Fruit fly (Drosophila melanogaster) whole organism, embryonic: Measurements from ENCODE around the gene wap.

ENCODE experiments used
- CG11247 ChIP-seq: fragments of 200-800 bp; sonication (Bioruptor generic); IDR thresholded peaks from 2 replicates; pipeline ENCODE4 v1.3.6; 2022; ENCODE audit warnings: missing biosample characterization, missing genetic modification characterization
- CG11560 ChIP-seq: fragments of 200-800 bp; sonication (Bioruptor generic); IDR thresholded peaks from 3 replicates; pipeline ENCODE4 v1.3.6; 2022; ENCODE audit warnings: missing biosample characterization, missing genetic modification characterization
- CG12744 ChIP-seq: fragments of 200-800 bp; sonication (Bioruptor generic); optimal IDR thresholded peaks from 2 replicates; lab custom pipeline; 2016; ENCODE audit warnings: missing biosample characterization, missing genetic modification characterization
- CG12769 ChIP-seq: fragments of 200-800 bp; sonication (Bioruptor generic); optimal IDR thresholded peaks from 2 replicates; lab custom pipeline; 2019; ENCODE audit warnings: missing biosample characterization, mild to moderate bottlenecking, missing genetic modification characterization, moderate library complexity
- CG13123 ChIP-seq: fragments of 200-800 bp; sonication (Bioruptor generic); optimal IDR thresholded peaks from 2 replicates; lab custom pipeline; 2016; ENCODE audit warnings: missing biosample characterization, missing genetic modification characterization
- CG14050 ChIP-seq: fragments of 200-800 bp; sonication (Bioruptor generic); IDR thresholded peaks from 3 replicates; pipeline ENCODE4 v1.3.6; 2022; ENCODE audit warnings: missing biosample characterization, missing genetic modification characterization
- CG14441 ChIP-seq: fragments of 200-800 bp; sonication (Bioruptor generic); IDR thresholded peaks from 2 replicates; pipeline ENCODE4 v1.3.6; 2022; ENCODE audit warnings: missing biosample characterization, missing genetic modification characterization
- CG14860 ChIP-seq: fragments of 200-800 bp; sonication (Bioruptor generic); IDR thresholded peaks from 3 replicates; pipeline ENCODE4 v1.3.6; 2022; ENCODE audit warnings: missing biosample characterization, missing genetic modification characterization; ENCODE audit not compliant: partially characterized antibody
- CG17186 ChIP-seq: fragments of 200-800 bp; sonication (Bioruptor generic); optimal IDR thresholded peaks from 3 replicates; lab custom pipeline; 2017; ENCODE audit warnings: missing biosample characterization, missing genetic modification reagents, missing genetic modification characterization
- CG18476 ChIP-seq: fragments of 200-800 bp; sonication (Bioruptor generic); optimal IDR thresholded peaks from 2 replicates; lab custom pipeline; 2016; ENCODE audit warnings: missing biosample characterization, mild to moderate bottlenecking, missing genetic modification characterization
- CG2120 ChIP-seq: fragments of 200-800 bp; sonication (Bioruptor generic); optimal IDR thresholded peaks from 3 replicates; lab custom pipeline; 2016; ENCODE audit warnings: missing biosample characterization, missing genetic modification characterization
- CG2712 ChIP-seq: fragments of 200-800 bp; optimal IDR thresholded peaks from 3 replicates; lab custom pipeline; 2019; ENCODE audit warnings: missing biosample characterization, mild to moderate bottlenecking, missing genetic modification characterization, moderate library complexity
- CG34376 ChIP-seq: fragments of 200-800 bp; sonication (Bioruptor generic); optimal IDR thresholded peaks from 2 replicates; lab custom pipeline; 2018; ENCODE audit warnings: missing biosample characterization, mild to moderate bottlenecking, missing genetic modification characterization
- CG3726 ChIP-seq: fragments of 200-800 bp; sonication (Bioruptor generic); IDR thresholded peaks from 3 replicates; pipeline ENCODE4, ENCODE4 v1.3.6; 2022; ENCODE audit warnings: missing biosample characterization, missing genetic modification characterization
- CG3847 ChIP-seq: fragments of 200-800 bp; sonication (Bioruptor generic); IDR thresholded peaks from 2 replicates; pipeline ENCODE4 v1.3.6; 2022; ENCODE audit warnings: missing biosample characterization, missing genetic modification characterization
- CG7271 ChIP-seq: fragments of 200-800 bp; sonication (Bioruptor generic); optimal IDR thresholded peaks from 2 replicates; lab custom pipeline; 2018; ENCODE audit warnings: missing biosample characterization, mild to moderate bottlenecking, missing genetic modification characterization, moderate library complexity
- CG7357 ChIP-seq: fragments of 200-800 bp; sonication (Bioruptor generic); IDR thresholded peaks from 3 replicates; pipeline ENCODE4 v1.3.6; 2022; ENCODE audit warnings: missing biosample characterization, missing genetic modification characterization
- CG7745 ChIP-seq: fragments of 200-800 bp; sonication (Bioruptor generic); optimal IDR thresholded peaks from 2 replicates; lab custom pipeline; 2018; ENCODE audit warnings: missing biosample characterization, mild to moderate bottlenecking, missing genetic modification characterization, moderate library complexity
- D19A ChIP-seq: fragments of 200-800 bp; optimal IDR thresholded peaks from 3 replicates; lab custom pipeline; 2019; ENCODE audit warnings: missing biosample characterization, mild to moderate bottlenecking, missing genetic modification characterization, moderate library complexity
- Doc2 ChIP-seq: fragments of 200-800 bp; sonication (Bioruptor generic); IDR thresholded peaks from 2 replicates; pipeline ENCODE4 v1.3.6; 2022; ENCODE audit warnings: missing biosample characterization, missing genetic modification characterization
- HLH4C ChIP-seq: fragments of 200-800 bp; sonication (Bioruptor generic); IDR thresholded peaks from 3 replicates; pipeline ENCODE4 v1.3.6; 2022; ENCODE audit warnings: missing biosample characterization, missing genetic modification characterization; ENCODE audit not compliant: partially characterized antibody
- Hey ChIP-seq: fragments of 200-800 bp; sonication (Bioruptor generic); optimal IDR thresholded peaks from 3 replicates; lab custom pipeline; 2018; ENCODE audit warnings: missing biosample characterization, mild to moderate bottlenecking, missing genetic modification characterization
- HmgZ ChIP-seq: fragments of 200-800 bp; sonication (Bioruptor generic); optimal IDR thresholded peaks from 2 replicates; lab custom pipeline; 2018; ENCODE audit warnings: missing biosample characterization, mild to moderate bottlenecking, missing genetic modification characterization
- NfI ChIP-seq: fragments of 200-800 bp; sonication (Bioruptor generic); optimal IDR thresholded peaks from 3 replicates; lab custom pipeline; 2018; ENCODE audit warnings: missing biosample characterization, mild to moderate bottlenecking, missing genetic modification characterization, moderate library complexity
- Pdp1 ChIP-seq, 2 experiments: fragments of 200-800 bp; sonication (Bioruptor generic); optimal IDR thresholded peaks; 3 replicates each; lab custom pipeline; 2016; ENCODE audit warnings: missing biosample characterization in 2 of 2, missing genetic modification characterization in 2 of 2, mild to moderate bottlenecking in 1 of 2, moderate library complexity in 1 of 2
- Poxn ChIP-seq: fragments of 200-800 bp; sonication (Bioruptor generic); IDR thresholded peaks from 2 replicates; pipeline ENCODE4 v1.3.6; 2022; ENCODE audit warnings: missing biosample characterization, missing genetic modification characterization
- Sry-δ ChIP-seq: fragments of 200-800 bp; sonication (Bioruptor generic); optimal IDR thresholded peaks from 2 replicates; lab custom pipeline; 2016; ENCODE audit warnings: missing biosample characterization, missing genetic modification characterization
- TFAM ChIP-seq: fragments of 200-800 bp; sonication (Bioruptor generic); optimal IDR thresholded peaks from 2 replicates; lab custom pipeline; 2017; ENCODE audit warnings: missing biosample characterization, missing genetic modification characterization, inconsistent platforms
- Vsx1 ChIP-seq: fragments of 200-800 bp; sonication (Bioruptor generic); optimal IDR thresholded peaks from 2 replicates; lab custom pipeline; 2017; ENCODE audit warnings: missing biosample characterization, mild to moderate bottlenecking, missing genetic modification characterization, missing genetic modification reagents
- Xbp1 ChIP-seq: fragments of 200-800 bp; sonication (Bioruptor generic); optimal IDR thresholded peaks from 3 replicates; lab custom pipeline; 2016; ENCODE audit warnings: missing biosample characterization, mild to moderate bottlenecking, missing genetic modification characterization
- bab2 ChIP-seq: fragments of 200-800 bp; sonication (Bioruptor generic); optimal IDR thresholded peaks from 2 replicates; lab custom pipeline; 2016; ENCODE audit warnings: missing biosample characterization, missing genetic modification characterization
- br ChIP-seq: fragments of >200 bp; optimal IDR thresholded peaks from 2 replicates; lab custom pipeline; 2017
- chinmo ChIP-seq: fragments of 200-800 bp; sonication (Bioruptor generic); IDR thresholded peaks from 4 replicates; pipeline ENCODE4 v1.3.6; 2022; ENCODE audit warnings: missing biosample characterization, missing genetic modification characterization; ENCODE audit not compliant: partially characterized antibody
- crp ChIP-seq, 2 experiments: fragments of 200-800 bp; sonication (Bioruptor generic); optimal IDR thresholded peaks; 2 replicates in 1 of 2; 3 replicates in 1 of 2; lab custom pipeline; 2017; ENCODE audit warnings: missing biosample characterization in 2 of 2, missing genetic modification characterization in 2 of 2, mild to moderate bottlenecking in 1 of 2, moderate library complexity in 1 of 2
- dan ChIP-seq: fragments of 200-800 bp; sonication (Bioruptor generic); IDR thresholded peaks from 2 replicates; pipeline ENCODE4 v1.3.6; 2022; ENCODE audit warnings: missing biosample characterization, missing genetic modification characterization
- danr ChIP-seq: fragments of 200-800 bp; sonication (Bioruptor generic); IDR thresholded peaks from 2 replicates; pipeline ENCODE4 v1.3.6; 2022; ENCODE audit warnings: missing biosample characterization, missing genetic modification characterization
- dmrt11E ChIP-seq: fragments of 200-800 bp; sonication (Bioruptor generic); optimal IDR thresholded peaks from 3 replicates; lab custom pipeline; 2018; ENCODE audit warnings: missing biosample characterization, mild to moderate bottlenecking, missing genetic modification characterization, moderate library complexity
- fru ChIP-seq: fragments of >200 bp; optimal IDR thresholded peaks from 2 replicates; lab custom pipeline; 2017
- grn ChIP-seq: fragments of 200-800 bp; sonication (Bioruptor generic); optimal IDR thresholded peaks from 3 replicates; lab custom pipeline; 2017; ENCODE audit warnings: missing biosample characterization, missing genetic modification characterization
- h ChIP-seq: fragments of >200 bp; optimal IDR thresholded peaks from 2 replicates; lab custom pipeline; 2017
- jigr1 ChIP-seq: fragments of 200-800 bp; sonication (Bioruptor generic); IDR thresholded peaks from 3 replicates; pipeline ENCODE4 v1.3.6; 2022; ENCODE audit warnings: missing biosample characterization, missing genetic modification characterization
- kay ChIP-seq: fragments of 200-800 bp; sonication (Bioruptor generic); optimal IDR thresholded peaks from 2 replicates; lab custom pipeline; 2016; ENCODE audit warnings: missing biosample characterization, missing genetic modification characterization
- klu ChIP-seq: fragments of 200-800 bp; sonication (Bioruptor generic); IDR thresholded peaks from 2 replicates; pipeline ENCODE4 v1.3.6; 2022; ENCODE audit warnings: missing biosample characterization, missing genetic modification characterization
- mirr ChIP-seq: fragments of 200-800 bp; sonication (Bioruptor generic); optimal IDR thresholded peaks from 3 replicates; lab custom pipeline; 2018; ENCODE audit warnings: missing biosample characterization, mild to moderate bottlenecking, missing genetic modification characterization
- mld ChIP-seq: fragments of 200-800 bp; sonication (Bioruptor generic); IDR thresholded peaks from 3 replicates; pipeline ENCODE4 v1.3.6; 2022; ENCODE audit warnings: missing biosample characterization, missing genetic modification characterization; ENCODE audit not compliant: partially characterized antibody
- tna ChIP-seq: fragments of 200-800 bp; sonication (Bioruptor generic); IDR thresholded peaks from 2 replicates; pipeline ENCODE4 v1.3.6; 2022; ENCODE audit warnings: missing biosample characterization, missing genetic modification characterization; ENCODE audit not compliant: partially characterized antibody
- unc-4 ChIP-seq: fragments of 200-800 bp; sonication (Bioruptor generic); IDR thresholded peaks from 2 replicates; pipeline ENCODE4 v1.3.6; 2022; ENCODE audit warnings: missing biosample characterization, missing genetic modification characterization; ENCODE audit not compliant: partially characterized antibody
- wek ChIP-seq: fragments of 200-800 bp; sonication (Bioruptor generic); optimal IDR thresholded peaks from 3 replicates; lab custom pipeline; 2018; ENCODE audit warnings: missing biosample characterization, mild to moderate bottlenecking, missing genetic modification characterization, moderate library complexity

The wap gene

DNA sequence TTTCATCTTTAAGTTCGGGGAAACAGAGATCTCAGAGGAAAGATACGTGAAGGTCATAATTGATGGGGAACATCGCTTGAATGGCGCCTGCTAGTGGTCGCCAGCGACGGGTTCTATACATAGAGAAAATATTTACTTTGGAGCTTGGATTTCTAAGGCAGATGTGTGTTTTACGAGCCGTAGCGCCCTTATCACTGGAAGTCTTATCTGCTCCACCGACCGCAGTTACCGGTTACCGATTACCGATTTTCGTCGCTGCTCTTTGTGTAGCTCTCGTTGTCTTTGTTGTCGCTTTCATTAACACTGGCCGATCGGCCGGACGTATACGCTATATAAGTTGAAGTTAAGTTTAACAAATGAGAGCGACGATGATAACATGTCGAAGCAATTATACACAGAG lies 35.4 kb upstream of the wap start (continued):
- TF ChIP-seq Vsx1, result no peak
- peak; percentile 66 for TF ChIP-seq grn
- no peak for TF ChIP-seq TFAM (GFP tag; lab: Kevin White, UChicago)
- no peak for TF ChIP-seq dan (GFP tag; lab: Robert Waterston, UW)
- no peak for TF ChIP-seq Hey (tag; lab: Kevin White, UChicago)
- TF ChIP-seq chinmo (GFP tag; lab: Robert Waterston, UW), result 0 out of 4 replicates have a peak, but pooled peaks have one; percentile 43
- TF ChIP-seq bab2 (GFP tag; lab: Kevin White, UChicago), result no peak
- peak; percentile 35 for TF ChIP-seq CG12769 (tag; lab: Kevin White, UChicago)
- no peak for TF ChIP-seq CG11560 (tag; lab: Robert Waterston, UW)
- TF ChIP-seq Doc2 (GFP tag; lab: Robert Waterston, UW), result no peak
- peak; percentile 71 for TF ChIP-seq CG34376 (GFP tag; lab: Kevin White, UChicago)

DNA sequence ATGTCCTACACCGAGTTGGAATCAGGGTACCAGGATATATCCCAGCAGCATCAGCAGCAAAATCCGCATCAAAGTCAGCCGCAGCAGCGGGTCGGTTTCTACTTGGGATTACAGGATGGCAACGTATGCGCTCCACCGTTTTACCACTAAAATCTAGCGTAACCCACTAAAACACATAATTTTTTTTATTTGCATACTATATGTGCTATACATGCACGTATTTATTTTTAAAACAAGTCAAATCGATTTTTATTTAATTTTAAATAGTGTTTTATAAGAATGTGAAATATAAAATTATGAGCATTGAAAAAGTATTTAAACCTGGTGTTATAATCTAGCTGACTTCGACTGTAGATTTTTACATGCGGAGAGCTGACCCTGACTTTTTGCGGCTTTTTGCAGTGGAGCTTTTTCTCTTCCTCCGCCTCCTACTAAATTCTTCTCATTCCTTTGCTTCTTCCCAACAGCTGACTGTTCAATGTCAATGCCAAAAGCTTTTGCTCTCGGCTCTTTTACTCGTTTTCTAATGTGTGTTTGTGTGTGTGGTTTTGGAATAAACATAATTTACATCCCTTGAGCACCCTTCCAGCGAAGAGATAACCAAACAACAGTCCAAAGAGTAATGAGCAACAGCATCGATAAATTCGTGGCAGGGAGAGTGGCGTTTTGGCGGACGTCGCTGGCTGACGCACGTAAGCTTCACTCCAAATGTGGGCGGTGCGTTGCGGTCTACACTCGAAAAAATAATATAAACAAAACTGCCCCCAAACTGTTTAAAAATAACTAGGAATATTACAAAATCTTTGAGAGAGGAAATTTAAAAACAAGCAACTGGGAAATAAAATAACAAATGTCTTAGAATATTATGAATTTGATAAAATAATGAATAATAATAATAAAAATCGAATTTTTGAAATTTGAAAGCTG lies 32.7 kb upstream of the wap start:
- peak; percentile 46 for TF ChIP-seq CG14441 (GFP tag; lab: Robert Waterston, UW)
- peak in 1 of 2 experiments; percentile 63 for TF ChIP-seq crp (GFP tag; optimal IDR thresholded peaks at IDR 0.05; lab: Kevin White, UChicago)
- peak; percentile 56 for TF ChIP-seq CG3847
- TF ChIP-seq Pdp1 (GFP tag; optimal IDR thresholded peaks at IDR 0.05; lab: Kevin White, UChicago), result no peak
- peak; percentile 17 for TF ChIP-seq NfI (GFP tag; lab: Kevin White, UChicago)
- no peak for TF ChIP-seq HmgZ (tag; lab: Kevin White, UChicago)
- TF ChIP-seq CG18476, result no peak
- no peak for TF ChIP-seq CG17186 (GFP tag; lab: Kevin White, UChicago)
- TF ChIP-seq br, result no peak
- no peak for TF ChIP-seq CG13123 (GFP tag; lab: Kevin White, UChicago)
- peak; percentile 24; the same call in 1 of the 2 replicates for TF ChIP-seq Poxn
- TF ChIP-seq jigr1 (GFP tag; lab: Robert Waterston, UW), result no peak
- peak; percentile 6 for TF ChIP-seq Xbp1
- TF ChIP-seq fru (lab: Kevin White, UChicago), result no peak
- TF ChIP-seq CG14050 (GFP tag; lab: Robert Waterston, UW), result no peak
- TF ChIP-seq CG12744 (GFP tag; lab: Kevin White, UChicago), result no peak
- TF ChIP-seq CG3726 (GFP tag; lab: Robert Waterston, UW), result 0 out of 3 replicates have a peak, but pooled peaks have one; percentile 13
- TF ChIP-seq klu (GFP tag; lab: Robert Waterston, UW), result no peak
- TF ChIP-seq D19A (tag; lab: Kevin White, UChicago), result peak; percentile 24
- peak; percentile 26 for TF ChIP-seq CG2120 (GFP tag; lab: Kevin White, UChicago)
- TF ChIP-seq wek (GFP tag; lab: Kevin White, UChicago), result no peak
- no peak for TF ChIP-seq CG7271 (tag; lab: Kevin White, UChicago)
- TF ChIP-seq CG2712 (tag; lab: Kevin White, UChicago), result peak; percentile 46
- TF ChIP-seq unc-4, result no peak
- no peak for TF ChIP-seq h
- peak; percentile 44 for TF ChIP-seq mirr (GFP tag; lab: Kevin White, UChicago)
- no peak for TF ChIP-seq tna (GFP tag; lab: Robert Waterston, UW)
- no peak for TF ChIP-seq CG7745 (tag; lab: Kevin White, UChicago)
- TF ChIP-seq TFAM (GFP tag; lab: Kevin White, UChicago), result no peak
- peak; percentile 24; the same call in 1 of the 3 replicates for TF ChIP-seq CG7357 (GFP tag; lab: Robert Waterston, UW)
- TF ChIP-seq danr (GFP tag; lab: Robert Waterston, UW), result no peak
- no peak for TF ChIP-seq CG14860 (GFP tag; lab: Robert Waterston, UW)
- no peak for TF ChIP-seq Hey (tag; lab: Kevin White, UChicago)
- no peak for TF ChIP-seq kay (GFP tag; lab: Kevin White, UChicago)
- TF ChIP-seq CG11247, result peak; percentile 44
- no peak for TF ChIP-seq dmrt11E (tag; lab: Kevin White, UChicago)
- no peak for TF ChIP-seq Sry-δ
- TF ChIP-seq mld, result no peak
- TF ChIP-seq HLH4C (GFP tag; lab: Robert Waterston, UW), result no peak
